Fruit fly (Drosophila melanogaster): ENCODE results near the gene Wbp2.
A peak's percentile ranks its signal among the peaks of the same experiment; 100 is the strongest.

The Wbp2 gene

dm6 chr3L:12867956-12868443 lies 18.0 kb downstream of the Wbp2 start:
- TF ChIP-seq rgr (GFP tag; optimal IDR thresholded peaks at IDR 0.05) = no peak
- no peak for TF ChIP-seq jim (GFP tag; optimal IDR thresholded peaks at IDR 0.05)
- TF ChIP-seq br (GFP tag; optimal IDR thresholded peaks at IDR 0.05) = no peak
- no peak for TF ChIP-seq lola (GFP tag; optimal IDR thresholded peaks at IDR 0.05)
- TF ChIP-seq sage (GFP tag; optimal IDR thresholded peaks at IDR 0.05) = no peak
- no peak for TF ChIP-seq Mio (GFP tag; optimal IDR thresholded peaks at IDR 0.05)
- no peak for TF ChIP-seq brk (GFP tag; optimal IDR thresholded peaks at IDR 0.05)
- TF ChIP-seq woc (GFP tag; optimal IDR thresholded peaks at IDR 0.05) = no peak
- no peak for TF ChIP-seq Myc (optimal IDR thresholded peaks at IDR 0.05)
- no peak for TF ChIP-seq dmrt93B (GFP tag; optimal IDR thresholded peaks at IDR 0.05)

dm6 chr3L:12874211-12874610 lies 24.2 kb downstream of the Wbp2 start:
- no peak for TF ChIP-seq rgr (GFP tag; optimal IDR thresholded peaks at IDR 0.05)
- TF ChIP-seq Jra (GFP tag; optimal IDR thresholded peaks at IDR 0.05) = no peak
- no peak for TF ChIP-seq Mio (GFP tag; optimal IDR thresholded peaks at IDR 0.05)
- TF ChIP-seq sv (GFP tag; optimal IDR thresholded peaks at IDR 0.05) = no peak
- TF ChIP-seq Hnf4 (GFP tag; optimal IDR thresholded peaks at IDR 0.05) = no peak
- TF ChIP-seq usp (GFP tag; optimal IDR thresholded peaks at IDR 0.05) = no peak
- TF ChIP-seq dmrt93B (GFP tag; optimal IDR thresholded peaks at IDR 0.05) = no peak
- no peak for TF ChIP-seq lola (GFP tag; optimal IDR thresholded peaks at IDR 0.05)
- TF ChIP-seq dsf (GFP tag; optimal IDR thresholded peaks at IDR 0.05; ENCODE audit: borderline replicate concordance) = no peak
- no peak for TF ChIP-seq Abd-B (GFP tag; optimal IDR thresholded peaks at IDR 0.05)
- no peak for TF ChIP-seq Myc (optimal IDR thresholded peaks at IDR 0.05)

- TF ChIP-seq h (GFP tag; optimal IDR thresholded peaks at IDR 0.05) (no peak), CrebA (GFP tag; optimal IDR thresholded peaks at IDR 0.05; ENCODE audit: borderline replicate concordance) (no peak), sage (GFP tag; optimal IDR thresholded peaks at IDR 0.05) (no peak), Hnf4 (GFP tag; optimal IDR thresholded peaks at IDR 0.05) (no peak), ey (GFP tag; optimal IDR thresholded peaks at IDR 0.05) (no peak), Dif (GFP tag; optimal IDR thresholded peaks at IDR 0.05; ENCODE audit: partially characterized antibody) (no peak)
Measured at dm6 chr3L:12884680-12885079, 34.7 kb downstream of the Wbp2 start, which contains the start of gene CG14120. Gene CG14120, plus strand, starts transcription at chr3L:12885039.

dm6 chr3L:12889353-12889820 lies 39.4 kb downstream of the Wbp2 start, which contains the start of gene CG43894:
Gene CG43894, plus strand, starts transcription at chr3L:12889770.
- no peak for TF ChIP-seq GATAd (GFP tag; optimal IDR thresholded peaks at IDR 0.05)
- TF ChIP-seq h (GFP tag; optimal IDR thresholded peaks at IDR 0.05) = peak; percentile 44
- no peak for TF ChIP-seq jim (GFP tag; optimal IDR thresholded peaks at IDR 0.05)
- TF ChIP-seq CrebA (GFP tag; optimal IDR thresholded peaks at IDR 0.05; ENCODE audit: borderline replicate concordance) = peak; percentile 67
- peak; percentile 56 for TF ChIP-seq fru (GFP tag; optimal IDR thresholded peaks at IDR 0.05)
- TF ChIP-seq Rel (GFP tag; optimal IDR thresholded peaks at IDR 0.05) = peak; percentile 28
- TF ChIP-seq Rel (tag; optimal IDR thresholded peaks at IDR 0.05) = peak; percentile 60
- TF ChIP-seq Mio (GFP tag; optimal IDR thresholded peaks at IDR 0.05) = no peak

- TF ChIP-seq pan (optimal IDR thresholded peaks at IDR 0.05) (no peak), rgr (GFP tag; optimal IDR thresholded peaks at IDR 0.05) (no peak), GATAd (GFP tag; optimal IDR thresholded peaks at IDR 0.05) (no peak), Abd-B (GFP tag; optimal IDR thresholded peaks at IDR 0.05) (no peak), usp (GFP tag; optimal IDR thresholded peaks at IDR 0.05) (no peak), dl (GFP tag; optimal IDR thresholded peaks at IDR 0.05; ENCODE audit: insufficient read depth in 1 of 2, partially characterized antibody in 2 of 2) (no peak), Hr78 (GFP tag; optimal IDR thresholded peaks at IDR 0.05) (no peak), lola (GFP tag; optimal IDR thresholded peaks at IDR 0.05) (no peak), tai (GFP tag; optimal IDR thresholded peaks at IDR 0.05) (no peak), Sp1 (GFP tag; optimal IDR thresholded peaks at IDR 0.05) (no peak), HLH106 (tag; optimal IDR thresholded peaks at IDR 0.05) (no peak)
Measured at dm6 chr3L:12892485-12893173, 42.7 kb downstream of the Wbp2 start, which contains the start of gene CG14118. Gene CG14118, plus strand, starts transcription at chr3L:12892658.

Data from whole organism, wandering third instar larva.